Worm (Caenorhabditis elegans) whole organism, late embryonic: ENCODE results near the gene T13C5.6.

ENCODE experiments used
- K02D7.2 ChIP-seq: sonication (generic microtip); optimal IDR thresholded peaks from 2 replicates; lab custom pipeline; 2017; ENCODE audit warnings: mild to moderate bottlenecking, missing genetic modification characterization, missing compliant biosample characterization
- pqm-1 ChIP-seq: sonication (generic microtip); optimal IDR thresholded peaks from 2 replicates; lab custom pipeline; 2016; ENCODE audit warnings: missing genetic modification characterization, missing compliant biosample characterization

DNA sequence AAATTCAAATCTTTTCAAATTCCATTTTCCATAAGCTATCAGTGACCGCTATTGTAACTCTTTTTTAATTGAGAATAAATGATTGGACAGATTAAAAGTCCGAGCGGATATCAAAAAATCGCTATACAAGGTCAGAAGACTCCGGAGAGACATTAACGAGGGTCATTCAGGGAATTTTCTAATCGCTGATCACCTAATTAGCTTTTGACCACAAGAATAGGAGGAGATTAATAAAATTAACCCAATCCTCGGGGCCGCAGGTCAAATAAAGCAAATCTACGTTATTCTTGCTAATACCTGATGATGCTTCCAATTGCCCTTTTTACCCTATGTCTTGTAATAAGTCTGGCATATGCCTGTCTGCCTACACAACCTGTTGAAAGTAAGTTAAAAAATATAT, 33.8 kb downstream of the T13C5.6 start, which contains the start of gene T25B2.1:
- TF ChIP-seq pqm-1 (tag; lab: Kevin White, UChicago) = no peak
- no peak for TF ChIP-seq K02D7.2
